Fruit fly (Drosophila melanogaster): Measurements from ENCODE around the gene CG4572.

Gene CG4572

DNA sequence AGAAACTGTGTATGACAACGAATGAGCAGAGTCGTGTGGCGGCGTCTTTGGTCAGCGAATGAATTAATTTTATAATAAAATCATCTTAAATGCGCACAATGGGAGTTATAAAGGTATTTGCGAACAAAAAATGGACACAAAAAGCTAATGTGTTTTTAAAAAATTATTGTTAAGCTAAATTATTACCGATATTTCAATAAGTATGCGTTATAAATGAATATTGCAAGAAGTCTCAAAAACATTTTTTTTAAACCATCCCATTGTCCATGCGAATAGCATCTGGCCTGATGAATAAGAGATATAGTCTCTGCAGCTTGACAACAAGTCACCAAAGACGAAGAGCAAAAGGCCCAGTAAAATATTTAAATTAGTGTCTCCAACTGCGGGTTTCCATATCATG, 33.2 kb downstream of the CG4572 start (continued):
- TF ChIP-seq Gsc (GFP tag; IDR thresholded peaks at IDR 0.05), result no peak
- TF ChIP-seq CG15269 (tag; optimal IDR thresholded peaks at IDR 0.05), result peak; percentile 85
- no peak for TF ChIP-seq tll (GFP tag; optimal IDR thresholded peaks at IDR 0.05)
- no peak for TF ChIP-seq corto (GFP tag; optimal IDR thresholded peaks at IDR 0.05)
- no peak for TF ChIP-seq MESR4 (GFP tag; optimal IDR thresholded peaks at IDR 0.05)
- peak; percentile 58 for TF ChIP-seq CG10979 (tag; optimal IDR thresholded peaks at IDR 0.05)
- TF ChIP-seq CG7372 (GFP tag; IDR thresholded peaks at IDR 0.05), result peak; percentile 41; the same call in 1 of the 2 replicates
- peak; percentile 16 for TF ChIP-seq Side (GFP tag; optimal IDR thresholded peaks at IDR 0.05)
- TF ChIP-seq CG10321 (GFP tag; IDR thresholded peaks at IDR 0.05), result no peak; the same call in 1 of the 2 replicates
- TF ChIP-seq CG30403 (GFP tag; optimal IDR thresholded peaks at IDR 0.05), result peak; percentile 78
- TF ChIP-seq Elba2 (GFP tag; optimal IDR thresholded peaks at IDR 0.05), result no peak
- no peak for TF ChIP-seq CG18476 (GFP tag; optimal IDR thresholded peaks at IDR 0.05)
- no peak for TF ChIP-seq Jarid2 (GFP tag; optimal IDR thresholded peaks at IDR 0.05)
- peak; percentile 70 for TF ChIP-seq CG13424 (tag; optimal IDR thresholded peaks at IDR 0.05)
- peak; percentile 33 for TF ChIP-seq NK7.1 (GFP tag; optimal IDR thresholded peaks at IDR 0.05)
- peak; percentile 14 for TF ChIP-seq CG6683 (GFP tag; optimal IDR thresholded peaks at IDR 0.05)
- no peak for TF ChIP-seq croc (GFP tag; conservative IDR thresholded peaks at IDR 0.05)
- TF ChIP-seq tin (GFP tag; optimal IDR thresholded peaks at IDR 0.05), result peak; percentile 7
- TF ChIP-seq zfh1 (GFP tag; IDR thresholded peaks at IDR 0.05), result peak; percentile 58; the same call in 2 of the 3 replicates
- TF ChIP-seq lov (optimal IDR thresholded peaks at IDR 0.05), result no peak
- no peak for TF ChIP-seq lov (GFP tag; IDR thresholded peaks at IDR 0.05)
- TF ChIP-seq lola (GFP tag; optimal IDR thresholded peaks at IDR 0.05), result no peak
- peak; percentile 11 for TF ChIP-seq CG2875 (GFP tag; optimal IDR thresholded peaks at IDR 0.05)
- peak; percentile 44; the same call in 1 of the 2 replicates for TF ChIP-seq E2f1 (GFP tag; IDR thresholded peaks at IDR 0.05)
- TF ChIP-seq trem (tag; optimal IDR thresholded peaks at IDR 0.05), result peak; percentile 4
- peak; percentile 36 for TF ChIP-seq CG10209 (GFP tag; optimal IDR thresholded peaks at IDR 0.05)
- TF ChIP-seq dati (GFP tag; IDR thresholded peaks at IDR 0.05), result no peak
- TF ChIP-seq gce (GFP tag; IDR thresholded peaks at IDR 0.05), result no peak
- no peak for TF ChIP-seq hth (optimal IDR thresholded peaks at IDR 0.05)
- no peak for TF ChIP-seq CG4730 (GFP tag; IDR thresholded peaks at IDR 0.05)
- TF ChIP-seq Optix (GFP tag; IDR thresholded peaks at IDR 0.05), result no peak
- peak; percentile 44 for TF ChIP-seq CG6854 (GFP tag; optimal IDR thresholded peaks at IDR 0.05)
- TF ChIP-seq Scr (GFP tag; IDR thresholded peaks at IDR 0.05; ENCODE audit: partially characterized antibody), result no peak
- no peak for TF ChIP-seq Mes4 (GFP tag; optimal IDR thresholded peaks at IDR 0.05)
- TF ChIP-seq Nf-YC (tag; optimal IDR thresholded peaks at IDR 0.05), result peak; percentile 8
- TF ChIP-seq CG14014 (GFP tag; IDR thresholded peaks at IDR 0.05), result peak; percentile 73; the same call in 1 of the 2 replicates
- TF ChIP-seq CG9797 (GFP tag; optimal IDR thresholded peaks at IDR 0.05), result no peak
- no peak for TF ChIP-seq peb (GFP tag; IDR thresholded peaks at IDR 0.05)
- TF ChIP-seq Bgb (GFP tag; IDR thresholded peaks at IDR 0.05; ENCODE audit: partially characterized antibody), result no peak
- peak; percentile 32 for TF ChIP-seq Nf-YB (GFP tag; optimal IDR thresholded peaks at IDR 0.05)
- TF ChIP-seq fru (optimal IDR thresholded peaks at IDR 0.05), result no peak
- no peak for TF ChIP-seq Dbx (GFP tag; IDR thresholded peaks at IDR 0.05)
- no peak for TF ChIP-seq CG10654 (GFP tag; optimal IDR thresholded peaks at IDR 0.05)
- TF ChIP-seq CG8944 (GFP tag; optimal IDR thresholded peaks at IDR 0.05), result no peak
- TF ChIP-seq CG8765 (GFP tag; IDR thresholded peaks at IDR 0.05), result no peak
- TF ChIP-seq al (GFP tag; IDR thresholded peaks at IDR 0.05), result peak; percentile 64
- no peak for TF ChIP-seq Dll (GFP tag; IDR thresholded peaks at IDR 0.05; ENCODE audit: partially characterized antibody)
- TF ChIP-seq klu (GFP tag; IDR thresholded peaks at IDR 0.05), result peak; percentile 49; the same call in 1 of the 2 replicates
- no peak for TF ChIP-seq CG8089 (GFP tag; optimal IDR thresholded peaks at IDR 0.05)
- peak in 1 of 2 experiments; percentile 84 for TF ChIP-seq Hr51 (GFP tag; optimal IDR thresholded peaks at IDR 0.05)
- TF ChIP-seq ind (GFP tag; optimal IDR thresholded peaks at IDR 0.05), result peak; percentile 50
- no peak for TF ChIP-seq CG31388 (GFP tag; optimal IDR thresholded peaks at IDR 0.05)
